Fruit fly (Drosophila melanogaster): ENCODE measurements around the gene CG32228.

Gene CG32228

dm6 chr3L:20309758-20310733 is 44.4 kb downstream of the CG32228 start (continued):
- TF ChIP-seq Stat92E (GFP tag; optimal IDR thresholded peaks at IDR 0.05) (no peak), CG11504 (tag; optimal IDR thresholded peaks at IDR 0.05) (no peak), CG13123 (GFP tag; optimal IDR thresholded peaks at IDR 0.05) (no peak), Atf3 (GFP tag; optimal IDR thresholded peaks at IDR 0.05) (peak; percentile 16), ranshi (GFP tag; IDR thresholded peaks at IDR 0.05) (no peak), CG12769 (tag; optimal IDR thresholded peaks at IDR 0.05) (peak; percentile 44), CG6791 (GFP tag; IDR thresholded peaks at IDR 0.05; ENCODE audit: partially characterized antibody) (peak; percentile 89), D (optimal IDR thresholded peaks at IDR 0.05) (peak; percentile 72), D (GFP tag; optimal IDR thresholded peaks at IDR 0.05) (no peak), croc (GFP tag; conservative IDR thresholded peaks at IDR 0.05) (no peak), corto (GFP tag; optimal IDR thresholded peaks at IDR 0.05) (no peak), CG10267 (tag; optimal IDR thresholded peaks at IDR 0.05) (peak; percentile 99), CG10462 (GFP tag; optimal IDR thresholded peaks at IDR 0.05) (no peak), CG15479 (GFP tag; optimal IDR thresholded peaks at IDR 0.05) (peak; percentile 54), slou (GFP tag; optimal IDR thresholded peaks at IDR 0.05) (no peak), Gug (GFP tag; IDR thresholded peaks at IDR 0.05) (no peak), CG13424 (tag; optimal IDR thresholded peaks at IDR 0.05) (no peak), CG12659 (GFP tag; optimal IDR thresholded peaks at IDR 0.05) (peak; percentile 73), nmo (GFP tag; optimal IDR thresholded peaks at IDR 0.05) (peak; percentile 58), kah (GFP tag; optimal IDR thresholded peaks at IDR 0.05) (no peak), CG14014 (GFP tag; IDR thresholded peaks at IDR 0.05) (0 out of 2 replicates have a peak, but pooled peaks have one; percentile 14), CG32532 (GFP tag; IDR thresholded peaks at IDR 0.05) (peak; percentile 62; the same call in 1 of the 2 replicates), CG4328 (GFP tag; optimal IDR thresholded peaks at IDR 0.05) (no peak), HmgD (GFP tag; optimal IDR thresholded peaks at IDR 0.05) (peak; percentile 91), CG6254 (GFP tag; optimal IDR thresholded peaks at IDR 0.05) (peak; percentile 3), CG12236 (GFP tag; optimal IDR thresholded peaks at IDR 0.05) (peak; percentile 12), esg (GFP tag; conservative IDR thresholded peaks at IDR 0.05) (no peak), CG9797 (GFP tag; optimal IDR thresholded peaks at IDR 0.05) (peak; percentile 98), Ravus (GFP tag; IDR thresholded peaks at IDR 0.05) (no peak), run (tag; optimal IDR thresholded peaks at IDR 0.05) (no peak), Ssrp (tag; optimal IDR thresholded peaks at IDR 0.05) (no peak), CG10366 (GFP tag; IDR thresholded peaks at IDR 0.05) (no peak), Sox100B (GFP tag; optimal IDR thresholded peaks at IDR 0.05) (no peak), ab (GFP tag; optimal IDR thresholded peaks at IDR 0.05) (no peak), YL-1 (GFP tag; optimal IDR thresholded peaks at IDR 0.05) (peak; percentile 45), jumu (GFP tag; optimal IDR thresholded peaks at IDR 0.05) (peak; percentile 81), CG30020 (tag; optimal IDR thresholded peaks at IDR 0.05) (peak; percentile 33), Dll (GFP tag; IDR thresholded peaks at IDR 0.05; ENCODE audit: partially characterized antibody) (peak; percentile 83), Pdp1 (GFP tag; optimal IDR thresholded peaks at IDR 0.05) (peak; percentile 53 to 55), CG30403 (GFP tag; optimal IDR thresholded peaks at IDR 0.05) (peak; percentile 54), CG11695 (GFP tag; IDR thresholded peaks at IDR 0.05) (no peak), TFAM (GFP tag; optimal IDR thresholded peaks at IDR 0.05) (no peak), phol (tag; optimal IDR thresholded peaks at IDR 0.05) (peak; percentile 63), cato (GFP tag; optimal IDR thresholded peaks at IDR 0.05; ENCODE audit: borderline replicate concordance) (no peak), CG15696 (tag; optimal IDR thresholded peaks at IDR 0.05) (no peak), dpn (GFP tag; optimal IDR thresholded peaks at IDR 0.05) (peak; percentile 58 to 79), ind (GFP tag; optimal IDR thresholded peaks at IDR 0.05) (peak; percentile 35), gcm2 (GFP tag; optimal IDR thresholded peaks at IDR 0.05) (peak; percentile 8)
